Worm (Caenorhabditis elegans): ENCODE data around the gene F12A10.1.

ce11 chrII:5505820-5506287 is 9.5 kb downstream of the F12A10.1 start, which contains the start of gene npp-24:
- no peak for TF ChIP-seq unc-39 (tag; optimal IDR thresholded peaks at IDR 0.05)
- TF ChIP-seq ama-1 (optimal IDR thresholded peaks at IDR 0.05) = no peak
- no peak for TF ChIP-seq lin-15B (tag; optimal IDR thresholded peaks at IDR 0.05)
- no peak for TF ChIP-seq nhr-237 (tag; optimal IDR thresholded peaks at IDR 0.05)
- TF ChIP-seq arid-1 (GFP tag; conservative IDR thresholded peaks at IDR 0.05) = no peak
- TF ChIP-seq rbr-2 (tag; optimal IDR thresholded peaks at IDR 0.05) = no peak
- no peak for TF ChIP-seq nhr-10 (tag; optimal IDR thresholded peaks at IDR 0.05)
- no peak for TF ChIP-seq zag-1 (tag; optimal IDR thresholded peaks at IDR 0.05)
- no peak for TF ChIP-seq saeg-2 (GFP tag; IDR thresholded peaks at IDR 0.05)
